Worm (Caenorhabditis elegans) whole organism, early embryonic: ENCODE data around the gene T01G1.4.
A peak's percentile ranks its signal among the peaks of the same experiment; 100 is the strongest.
"Not testable (repeated sequence)": the region's sequence is repeated elsewhere in the genome, so short reads cannot be mapped to it uniquely, and the experiment has no call there.

ENCODE experiments used
- B0310.2 ChIP-seq: sonication (generic microtip); optimal IDR thresholded peaks from 2 replicates; lab custom pipeline; 2016; ENCODE audit warnings: mild to moderate bottlenecking, missing genetic modification characterization, missing compliant biosample characterization
- ama-1 ChIP-seq: fragments of 150-350 bp; optimal IDR thresholded peaks from 2 replicates; lab custom pipeline; 2014
- flt-1 ChIP-seq: fragments of 200-800 bp; sonication (Bioruptor generic); IDR thresholded peaks from 2 replicates; pipeline ENCODE4 v1.3.6; 2022; ENCODE audit warnings: missing genetic modification characterization, missing compliant biosample characterization
- pes-1 ChIP-seq: fragments of 200-800 bp; sonication (Bioruptor generic); IDR thresholded peaks from 2 replicates; pipeline ENCODE4 v1.3.6; 2022; ENCODE audit warnings: missing genetic modification reagents, missing genetic modification characterization, missing compliant biosample characterization
- tbx-11 ChIP-seq: fragments of 200-800 bp; sonication (Bioruptor generic); IDR thresholded peaks from 2 replicates; pipeline ENCODE4 v1.3.6; 2022; ENCODE audit warnings: missing genetic modification characterization, missing compliant biosample characterization

DNA sequence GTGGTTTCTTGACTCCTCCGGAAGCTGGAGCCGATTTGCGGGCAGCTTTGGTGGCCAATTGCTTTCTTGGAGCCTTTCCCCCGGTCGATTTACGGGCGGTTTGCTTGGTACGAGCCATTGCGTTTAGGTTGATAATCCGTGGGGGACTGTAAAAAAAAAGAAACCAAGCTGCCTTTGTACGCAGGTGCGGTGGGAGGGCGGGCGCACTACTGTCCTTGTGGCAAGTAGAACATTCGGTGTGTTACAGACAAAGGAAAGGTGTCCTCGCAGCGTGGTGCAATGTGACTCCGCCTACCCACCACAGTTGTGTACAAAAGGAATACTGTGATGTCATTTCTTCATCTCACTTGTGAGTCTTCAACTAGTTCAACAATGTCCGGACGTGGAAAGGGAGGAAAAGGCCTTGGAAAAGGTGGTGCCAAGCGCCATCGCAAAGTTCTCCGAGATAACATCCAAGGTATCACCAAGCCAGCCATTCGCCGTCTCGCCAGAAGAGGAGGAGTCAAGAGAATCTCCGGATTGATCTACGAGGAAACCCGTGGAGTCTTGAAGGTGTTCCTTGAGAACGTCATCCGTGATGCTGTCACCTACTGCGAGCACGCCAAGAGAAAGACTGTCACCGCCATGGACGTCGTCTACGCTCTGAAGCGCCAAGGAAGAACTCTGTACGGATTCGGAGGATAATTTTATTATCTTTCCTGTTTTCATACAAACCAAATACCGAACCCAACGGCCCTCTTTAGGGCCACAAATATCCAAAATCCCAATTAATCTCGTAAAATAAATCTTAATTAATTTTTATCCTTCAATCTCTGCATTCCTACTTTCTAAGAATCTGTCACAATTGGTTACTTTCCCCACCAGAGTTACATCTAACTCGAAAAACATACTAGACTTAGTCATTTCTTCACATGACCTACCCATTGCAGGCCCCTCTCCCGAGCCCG, 45.7 kb upstream of the T01G1.4 start, which contains the start of the genes his-63 and his-64:
- peak; percentile 56; the same call in 1 of the 2 replicates for TF ChIP-seq flt-1
- peak; percentile 54 for TF ChIP-seq tbx-11 (GFP tag; lab: Robert Waterston, UW)
- TF ChIP-seq ama-1 (lab: Kevin White, UChicago), result peak; percentile 92
- peak; percentile 69 for TF ChIP-seq pes-1 (GFP tag; lab: Robert Waterston, UW)
- TF ChIP-seq B0310.2 (tag; lab: Kevin White, UChicago), result not testable (repeated sequence)
